Fruit fly (Drosophila melanogaster): ENCODE results near the gene Rh3.
"Not testable (repeated sequence)": the region's sequence is repeated elsewhere in the genome, so short reads cannot be mapped to it uniquely, and the experiment has no call there.

Gene Rh3

dm6 chr3R:20082350-20082749, at the start of gene Rh3:
Gene Rh3, minus strand, starts transcription at chr3R:20082450.
- TF ChIP-seq h (optimal IDR thresholded peaks at IDR 0.05) (no peak), ttk (optimal IDR thresholded peaks at IDR 0.05) (no peak)

dm6 chr3R:20124394-20124793, 42.1 kb upstream of the Rh3 start:
- TF ChIP-seq psq (optimal IDR thresholded peaks at IDR 0.05) = no peak
- no peak for TF ChIP-seq ttk (optimal IDR thresholded peaks at IDR 0.05)
- TF ChIP-seq insv (optimal IDR thresholded peaks at IDR 0.05) = no peak
- TF ChIP-seq Myc (optimal IDR thresholded peaks at IDR 0.05) = no peak
- TF ChIP-seq h (optimal IDR thresholded peaks at IDR 0.05) = no peak
- TF ChIP-seq Sin3A (optimal IDR thresholded peaks at IDR 0.05) = no peak

- TF ChIP-seq insv (optimal IDR thresholded peaks at IDR 0.05) (no peak), ttk (optimal IDR thresholded peaks at IDR 0.05) (no peak), Myc (optimal IDR thresholded peaks at IDR 0.05) (no peak), h (optimal IDR thresholded peaks at IDR 0.05) (no peak), psq (optimal IDR thresholded peaks at IDR 0.05) (no peak), Sin3A (optimal IDR thresholded peaks at IDR 0.05) (no peak)
Observed at dm6 chr3R:20120760-20121159, 38.5 kb upstream of the Rh3 start, which contains the start of gene Gr92a. Gene Gr92a, plus strand, starts transcription at chr3R:20121060.

- TF ChIP-seq ttk, Sin3A, psq (optimal IDR thresholded peaks at IDR 0.05): not testable (repeated sequence)
Observed at dm6 chr3R:20114538-20114937, 32.3 kb upstream of the Rh3 start, which contains the start of gene CG10887. Gene CG10887, plus strand, starts transcription at chr3R:20114838.

- TF ChIP-seq h (optimal IDR thresholded peaks at IDR 0.05) = no peak
- no peak for TF ChIP-seq Myc (optimal IDR thresholded peaks at IDR 0.05)
- TF ChIP-seq ttk (optimal IDR thresholded peaks at IDR 0.05) = no peak
- TF ChIP-seq insv (optimal IDR thresholded peaks at IDR 0.05) = no peak
- no peak for TF ChIP-seq psq (optimal IDR thresholded peaks at IDR 0.05)
- TF ChIP-seq Sin3A (optimal IDR thresholded peaks at IDR 0.05) = no peak
Observed at dm6 chr3R:20107863-20108262, 25.6 kb upstream of the Rh3 start, which contains the start of gene CG31206. Gene CG31206, minus strand, starts transcription at chr3R:20107963.

- no peak for TF ChIP-seq Myc (optimal IDR thresholded peaks at IDR 0.05)
- TF ChIP-seq psq (optimal IDR thresholded peaks at IDR 0.05) = no peak
- no peak for TF ChIP-seq Sin3A (optimal IDR thresholded peaks at IDR 0.05)
- TF ChIP-seq insv (optimal IDR thresholded peaks at IDR 0.05) = no peak
- no peak for TF ChIP-seq h (optimal IDR thresholded peaks at IDR 0.05)
- no peak for TF ChIP-seq ttk (optimal IDR thresholded peaks at IDR 0.05)
Observed at dm6 chr3R:20080205-20080604, 2.0 kb downstream of the Rh3 start.

- TF ChIP-seq insv (optimal IDR thresholded peaks at IDR 0.05) (no peak), ttk (optimal IDR thresholded peaks at IDR 0.05) (no peak), Myc (optimal IDR thresholded peaks at IDR 0.05) (no peak), h (optimal IDR thresholded peaks at IDR 0.05) (no peak)
Observed at dm6 chr3R:20066435-20066834, 15.8 kb downstream of the Rh3 start.

- TF ChIP-seq ttk (optimal IDR thresholded peaks at IDR 0.05) = no peak
- TF ChIP-seq psq (optimal IDR thresholded peaks at IDR 0.05) = no peak
- no peak for TF ChIP-seq Sin3A (optimal IDR thresholded peaks at IDR 0.05)
- no peak for TF ChIP-seq insv (optimal IDR thresholded peaks at IDR 0.05)
- TF ChIP-seq Myc (optimal IDR thresholded peaks at IDR 0.05) = no peak
- no peak for TF ChIP-seq h (optimal IDR thresholded peaks at IDR 0.05)
Observed at dm6 chr3R:20059650-20060049, 22.6 kb downstream of the Rh3 start, which contains the start of gene CG4390. Gene CG4390, minus strand, starts transcription at chr3R:20059750.

dm6 chr3R:20058960-20059359, 23.3 kb downstream of the Rh3 start:
- TF ChIP-seq psq (optimal IDR thresholded peaks at IDR 0.05) = no peak
- TF ChIP-seq insv (optimal IDR thresholded peaks at IDR 0.05) = no peak
- TF ChIP-seq Sin3A (optimal IDR thresholded peaks at IDR 0.05) = no peak
- no peak for TF ChIP-seq ttk (optimal IDR thresholded peaks at IDR 0.05)
- TF ChIP-seq h (optimal IDR thresholded peaks at IDR 0.05) = no peak
- TF ChIP-seq Myc (optimal IDR thresholded peaks at IDR 0.05) = no peak

dm6 chr3R:20057501-20057900, 24.7 kb downstream of the Rh3 start, which contains the start of gene mdlc:
Gene mdlc, plus strand, starts transcription at chr3R:20057748.
- no peak for TF ChIP-seq Sin3A (optimal IDR thresholded peaks at IDR 0.05)
- no peak for TF ChIP-seq insv (optimal IDR thresholded peaks at IDR 0.05)
- no peak for TF ChIP-seq h (optimal IDR thresholded peaks at IDR 0.05)
- no peak for TF ChIP-seq Myc (optimal IDR thresholded peaks at IDR 0.05)
- TF ChIP-seq psq (optimal IDR thresholded peaks at IDR 0.05) = no peak
- no peak for TF ChIP-seq ttk (optimal IDR thresholded peaks at IDR 0.05)

dm6 chr3R:20055809-20056208, 26.4 kb downstream of the Rh3 start, which contains the start of gene CG17193:
Gene CG17193, minus strand, starts transcription at chr3R:20056097.
- TF ChIP-seq insv (optimal IDR thresholded peaks at IDR 0.05) (no peak), Myc (optimal IDR thresholded peaks at IDR 0.05) (no peak), ttk (optimal IDR thresholded peaks at IDR 0.05) (no peak), Sin3A (optimal IDR thresholded peaks at IDR 0.05) (no peak), h (optimal IDR thresholded peaks at IDR 0.05) (no peak), psq (optimal IDR thresholded peaks at IDR 0.05) (no peak)

dm6 chr3R:20042457-20042856, 39.8 kb downstream of the Rh3 start, which contains the start of the genes CG33934 and Indy-2:
Gene CG33934, plus strand, starts transcription at chr3R:20042757.
Gene Indy-2, plus strand, starts transcription at chr3R:20042757.
- no peak for TF ChIP-seq Sin3A (optimal IDR thresholded peaks at IDR 0.05)
- TF ChIP-seq h (optimal IDR thresholded peaks at IDR 0.05) = no peak

dm6 chr3R:20035887-20036286, 46.4 kb downstream of the Rh3 start, which contains the start of gene Regnase-1:
Gene Regnase-1, minus strand, starts transcription at chr3R:20036056.
- TF ChIP-seq Sin3A (optimal IDR thresholded peaks at IDR 0.05) (no peak), ttk (optimal IDR thresholded peaks at IDR 0.05) (no peak), insv (optimal IDR thresholded peaks at IDR 0.05) (no peak), Myc (optimal IDR thresholded peaks at IDR 0.05) (no peak), h (optimal IDR thresholded peaks at IDR 0.05) (no peak), psq (optimal IDR thresholded peaks at IDR 0.05) (no peak)

Measured in Kc167 (cell line).